Worm (Caenorhabditis elegans) whole organism, mixed stage, embryonic: ENCODE measurements around the gene grl-31.

Experiments
- M03D4.4 ChIP-seq: sonication (generic microtip); optimal IDR thresholded peaks from 2 replicates; lab custom pipeline; 2017; ENCODE audit warnings: mild to moderate bottlenecking, missing genetic modification characterization, missing compliant biosample characterization
- bed-3 ChIP-seq: fragments of 200-800 bp; sonication (Bioruptor generic); optimal IDR thresholded peaks from 3 replicates; lab custom pipeline; 2018; ENCODE audit warnings: mild to moderate bottlenecking, missing genetic modification characterization, moderate library complexity, missing compliant biosample characterization
- ceh-39 ChIP-seq: fragments of 150-350 bp; optimal IDR thresholded peaks from 2 replicates; lab custom pipeline; 2014; ENCODE audit warnings: missing biosample characterization, missing genetic modification characterization
- ceh-83 ChIP-seq: fragments of 200-800 bp; sonication (Bioruptor generic); optimal IDR thresholded peaks from 2 replicates; lab custom pipeline; 2018; ENCODE audit warnings: mild to moderate bottlenecking, missing genetic modification characterization, missing compliant biosample characterization
- ces-1 ChIP-seq: fragments of 150-350 bp; optimal IDR thresholded peaks from 2 replicates; lab custom pipeline; 2014; ENCODE audit warnings: missing biosample characterization, missing genetic modification reagents, missing genetic modification characterization
- cnd-1 ChIP-seq: fragments of 200-800 bp; sonication (Bioruptor generic); optimal IDR thresholded peaks from 2 replicates; lab custom pipeline; 2018; ENCODE audit warnings: mild to moderate bottlenecking, missing genetic modification characterization, missing compliant biosample characterization
- drap-1 ChIP-seq: fragments of 200-800 bp; sonication (Bioruptor generic); optimal IDR thresholded peaks from 3 replicates; lab custom pipeline; 2018; ENCODE audit warnings: mild to moderate bottlenecking, missing genetic modification characterization, missing compliant biosample characterization
- elt-1 ChIP-seq: sonication (generic microtip); optimal IDR thresholded peaks from 2 replicates; lab custom pipeline; 2017; ENCODE audit warnings: missing genetic modification characterization, mild to moderate bottlenecking, missing compliant biosample characterization, antibody characterized with exemption, moderate library complexity, borderline replicate concordance; ENCODE audit not compliant: insufficient read depth
- elt-3 ChIP-seq: fragments of 150-350 bp; optimal IDR thresholded peaks from 2 replicates; lab custom pipeline; 2014; ENCODE audit warnings: missing biosample characterization, missing genetic modification characterization
- flh-1 ChIP-seq: fragments of 200-800 bp; sonication (Bioruptor generic); optimal IDR thresholded peaks from 2 replicates; lab custom pipeline; 2018; ENCODE audit warnings: mild to moderate bottlenecking, missing genetic modification characterization, moderate library complexity, missing compliant biosample characterization
- ham-2 ChIP-seq: fragments of 200-800 bp; sonication (Bioruptor generic); optimal IDR thresholded peaks from 2 replicates; lab custom pipeline; 2018; ENCODE audit warnings: mild to moderate bottlenecking, missing genetic modification characterization, missing compliant biosample characterization
- hlh-1 ChIP-seq: fragments of 150-350 bp; optimal IDR thresholded peaks from 2 replicates; lab custom pipeline; 2014; ENCODE audit warnings: missing biosample characterization, missing genetic modification reagents, missing genetic modification characterization
- lin-13 ChIP-seq: fragments of 150-350 bp; optimal IDR thresholded peaks from 2 replicates; lab custom pipeline; 2014; ENCODE audit warnings: missing biosample characterization, missing genetic modification characterization
- lin-32 ChIP-seq: fragments of 200-800 bp; sonication (Bioruptor generic); optimal IDR thresholded peaks from 2 replicates; lab custom pipeline; 2018; ENCODE audit warnings: mild to moderate bottlenecking, missing genetic modification characterization, missing compliant biosample characterization
- lsy-2 ChIP-seq: fragments of 150-350 bp; optimal IDR thresholded peaks from 2 replicates; lab custom pipeline; 2014; ENCODE audit warnings: missing biosample characterization, missing genetic modification characterization
- mab-5 ChIP-seq: fragments of 150-350 bp; optimal IDR thresholded peaks from 2 replicates; lab custom pipeline; 2014; ENCODE audit warnings: missing biosample characterization, missing genetic modification characterization
- mep-1 ChIP-seq: fragments of 150-350 bp; optimal IDR thresholded peaks from 2 replicates; lab custom pipeline; 2017; ENCODE audit warnings: missing biosample characterization, missing genetic modification reagents, missing genetic modification characterization, inconsistent platforms
- nhr-12 ChIP-seq: fragments of 150-350 bp; optimal IDR thresholded peaks from 2 replicates; lab custom pipeline; 2014; ENCODE audit warnings: missing biosample characterization, missing genetic modification characterization
- nhr-2 ChIP-seq: fragments of 150-350 bp; optimal IDR thresholded peaks from 2 replicates; lab custom pipeline; 2014; ENCODE audit warnings: missing biosample characterization, missing genetic modification characterization
- nhr-237 ChIP-seq: fragments of 150-350 bp; optimal IDR thresholded peaks from 2 replicates; lab custom pipeline; 2014; ENCODE audit warnings: missing biosample characterization, missing genetic modification characterization
- nhr-28 ChIP-seq: fragments of 150-350 bp; optimal IDR thresholded peaks from 2 replicates; lab custom pipeline; 2014; ENCODE audit warnings: missing biosample characterization, missing genetic modification characterization
- nhr-76 ChIP-seq: sonication (generic microtip); optimal IDR thresholded peaks from 2 replicates; lab custom pipeline; 2017; ENCODE audit warnings: missing biosample characterization, missing genetic modification characterization
- sem-2 ChIP-seq: fragments of 200-800 bp; sonication (Bioruptor generic); optimal IDR thresholded peaks from 2 replicates; lab custom pipeline; 2018; ENCODE audit warnings: mild to moderate bottlenecking, missing genetic modification characterization, missing compliant biosample characterization
- snpc-4 ChIP-seq: fragments of 150-350 bp; optimal IDR thresholded peaks from 2 replicates; lab custom pipeline; 2014; ENCODE audit warnings: missing biosample characterization, missing genetic modification characterization
- sptf-1 ChIP-seq: sonication (generic microtip); optimal IDR thresholded peaks from 2 replicates; lab custom pipeline; 2017; ENCODE audit warnings: mild to moderate bottlenecking, missing genetic modification characterization, moderate library complexity, missing compliant biosample characterization
- tbx-8 ChIP-seq: fragments of 200-800 bp; sonication (Bioruptor generic); optimal IDR thresholded peaks from 2 replicates; lab custom pipeline; 2018; ENCODE audit warnings: mild to moderate bottlenecking, missing genetic modification characterization, moderate library complexity, missing compliant biosample characterization
- unc-120 ChIP-seq: sonication (generic microtip); optimal IDR thresholded peaks from 2 replicates; lab custom pipeline; 2017; ENCODE audit warnings: missing genetic modification characterization, missing compliant biosample characterization; ENCODE audit not compliant: poor library complexity, severe bottlenecking
- unc-62 ChIP-seq: fragments of 150-350 bp; optimal IDR thresholded peaks from 2 replicates; lab custom pipeline; 2014; ENCODE audit warnings: missing biosample characterization, missing genetic modification reagents, missing genetic modification characterization
- zip-8 ChIP-seq: fragments of 150-350 bp; optimal IDR thresholded peaks from 2 replicates; lab custom pipeline; 2014; ENCODE audit warnings: missing biosample characterization, missing genetic modification characterization
- ztf-11 ChIP-seq: fragments of 150-350 bp; optimal IDR thresholded peaks from 2 replicates; lab custom pipeline; 2014; ENCODE audit warnings: missing biosample characterization, missing genetic modification characterization

Gene grl-31

DNA sequence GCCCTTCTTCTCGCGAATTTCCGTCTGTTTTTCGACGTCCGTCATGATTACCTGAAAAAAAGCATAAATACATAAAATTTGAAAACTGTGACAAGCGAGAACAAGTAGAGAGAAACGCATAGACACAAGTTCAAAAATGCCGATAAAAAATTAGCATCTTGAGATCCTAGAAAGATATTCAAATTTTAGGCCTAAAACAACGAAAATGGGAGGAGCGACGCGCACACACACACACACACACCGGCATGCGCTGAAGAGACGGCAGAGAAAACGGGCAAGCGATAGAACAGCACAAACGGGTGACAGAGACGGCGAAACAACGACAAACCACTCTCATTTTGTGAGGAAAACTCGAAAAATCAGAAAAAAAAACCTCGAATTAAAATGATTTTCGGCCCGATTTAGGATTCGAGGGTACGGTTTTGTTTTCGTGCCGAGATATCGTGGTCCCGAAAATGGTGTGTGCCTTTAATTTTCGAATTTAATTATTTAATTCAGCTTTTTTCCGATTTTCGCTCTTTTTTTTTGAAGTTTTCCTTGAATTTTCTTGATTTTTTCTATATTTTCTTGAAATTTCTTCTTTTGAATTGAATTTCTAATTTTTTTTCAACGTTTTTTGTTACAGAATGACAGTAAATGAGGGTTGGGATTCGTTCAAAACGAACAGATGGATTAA, 28.6 kb upstream of the grl-31 start, which contains the start of the genes rpl-11.1 and T22F3.2:
rpl-11.1 (minus strand) TSS at position 51 of the 676 bp plus-strand sequence.
T22F3.2 (plus strand) TSS at position 626 of the 676 bp plus-strand sequence.
- TF ChIP-seq ces-1 (GFP tag; lab: Kevin White, UChicago) (no peak), ceh-83 (GFP tag; lab: Kevin White, UChicago) (no peak), nhr-237 (tag; lab: Kevin White, UChicago) (no peak), lin-32 (GFP tag; lab: Kevin White, UChicago) (no peak), lsy-2 (tag; lab: Kevin White, UChicago) (no peak), ztf-11 (no peak), mab-5 (tag; lab: Kevin White, UChicago) (no peak), lin-13 (tag; lab: Kevin White, UChicago) (no peak), nhr-76 (no peak), tbx-8 (GFP tag; lab: Kevin White, UChicago) (no peak), mep-1 (tag; lab: Kevin White, UChicago) (no peak), drap-1 (no peak)
- TF ChIP-seq, all 35 proteins: peak for 0

DNA sequence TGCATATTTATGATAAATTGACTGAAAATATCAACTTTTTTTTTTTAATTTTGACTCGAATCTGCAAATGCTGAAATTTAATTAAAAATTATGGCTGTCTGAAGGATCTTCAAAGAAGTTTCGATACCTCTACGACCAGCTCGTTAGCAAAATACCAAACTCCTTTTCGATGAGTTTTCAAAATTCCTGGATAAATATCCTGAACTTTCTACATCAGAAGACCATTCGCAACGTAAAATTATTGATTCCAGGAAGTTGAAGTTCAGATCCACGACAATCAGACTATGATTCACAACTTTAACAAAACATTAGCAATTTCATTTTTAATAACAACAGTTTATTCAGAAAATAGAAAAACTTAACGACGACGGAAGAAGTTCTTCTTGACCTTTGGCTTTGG, 27.4 kb upstream of the grl-31 start:
- TF ChIP-seq mep-1 (tag; lab: Kevin White, UChicago) = no peak
- no peak for TF ChIP-seq snpc-4
- TF ChIP-seq ztf-11 = no peak
- TF ChIP-seq elt-3 (tag; lab: Kevin White, UChicago) = no peak
- TF ChIP-seq M03D4.4 (tag; lab: Kevin White, UChicago) = no peak
- no peak for TF ChIP-seq sem-2 (GFP tag; lab: Kevin White, UChicago)
- TF ChIP-seq nhr-12 (tag; lab: Kevin White, UChicago) = no peak
- no peak for TF ChIP-seq nhr-2 (tag; lab: Kevin White, UChicago)
- TF ChIP-seq elt-1 (tag; lab: Kevin White, UChicago) = no peak
- no peak for TF ChIP-seq nhr-237 (tag; lab: Kevin White, UChicago)
- TF ChIP-seq sptf-1 (tag; lab: Kevin White, UChicago) = no peak
- TF ChIP-seq bed-3 = no peak
- no peak for TF ChIP-seq nhr-76
- no peak for TF ChIP-seq ceh-39 (tag; lab: Kevin White, UChicago)
- no peak for TF ChIP-seq mab-5 (tag; lab: Kevin White, UChicago)
- no peak for TF ChIP-seq hlh-1 (tag; lab: Kevin White, UChicago)
- TF ChIP-seq tbx-8 (GFP tag; lab: Kevin White, UChicago) = no peak

DNA sequence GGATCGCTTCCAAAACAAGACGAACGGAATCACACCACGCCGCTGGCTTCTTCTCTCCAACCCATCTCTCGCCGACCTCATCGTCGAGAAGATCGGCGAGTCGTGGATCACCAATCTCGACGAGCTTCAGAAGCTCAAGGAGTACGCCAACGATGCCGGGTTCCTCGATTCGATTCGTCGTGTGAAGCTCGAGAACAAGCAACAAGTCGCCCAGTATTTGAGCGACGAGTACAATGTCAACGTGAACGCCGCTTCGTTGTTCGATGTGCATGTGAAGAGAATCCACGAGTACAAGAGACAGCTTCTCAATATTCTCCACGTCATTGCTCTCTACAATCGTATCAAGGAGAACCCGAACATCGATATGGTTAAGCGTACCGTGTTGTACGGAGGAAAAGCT, 26.0 kb upstream of the grl-31 start:
- TF ChIP-seq nhr-28 (tag; lab: Kevin White, UChicago) (no peak), ham-2 (GFP tag; lab: Kevin White, UChicago) (no peak), sem-2 (GFP tag; lab: Kevin White, UChicago) (no peak), unc-120 (no peak), ceh-39 (tag; lab: Kevin White, UChicago) (no peak), mab-5 (tag; lab: Kevin White, UChicago) (no peak), sptf-1 (tag; lab: Kevin White, UChicago) (no peak), zip-8 (tag; lab: Kevin White, UChicago) (no peak), nhr-2 (tag; lab: Kevin White, UChicago) (no peak), nhr-12 (tag; lab: Kevin White, UChicago) (no peak)

DNA sequence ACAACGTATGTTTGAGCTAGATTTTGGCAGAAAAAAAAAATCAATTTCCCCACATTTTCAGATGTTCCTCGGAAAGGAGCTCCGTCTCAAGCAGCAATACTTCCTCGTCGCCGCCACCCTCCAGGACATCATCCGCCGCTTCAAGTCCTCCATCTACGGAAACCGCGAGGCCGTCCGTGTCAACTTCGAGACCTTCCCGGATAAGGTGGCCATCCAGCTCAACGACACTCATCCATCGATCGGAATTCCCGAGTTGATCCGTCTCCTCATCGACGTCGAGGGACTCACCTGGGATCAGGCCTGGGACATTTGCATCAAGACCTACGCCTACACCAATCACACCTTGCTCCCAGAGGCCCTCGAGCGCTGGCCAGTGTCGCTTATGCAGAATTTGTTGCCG, 25.1 kb upstream of the grl-31 start:
- no peak for TF ChIP-seq unc-62
- no peak for TF ChIP-seq hlh-1 (tag; lab: Kevin White, UChicago)
- no peak for TF ChIP-seq ztf-11
- no peak for TF ChIP-seq snpc-4
- no peak for TF ChIP-seq flh-1 (GFP tag; lab: Kevin White, UChicago)
- TF ChIP-seq unc-120 = no peak

DNA sequence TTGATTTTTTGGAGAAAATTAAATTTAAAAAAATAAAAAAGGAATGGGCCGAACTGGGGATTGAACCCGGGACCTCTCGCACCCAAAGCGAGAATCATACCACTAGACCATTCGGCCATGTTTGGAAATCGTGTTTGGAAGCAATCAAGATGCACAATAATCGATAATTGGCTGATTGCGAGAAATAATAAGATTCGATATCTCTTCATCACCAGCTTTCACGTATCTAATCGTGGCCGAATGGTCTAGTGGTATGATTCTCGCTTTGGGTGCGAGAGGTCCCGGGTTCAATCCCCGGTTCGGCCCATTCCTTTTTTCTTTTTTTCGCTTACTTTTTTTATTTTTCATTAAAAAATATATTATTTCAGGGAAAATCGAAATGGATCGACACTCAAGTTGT, 24.5 kb upstream of the grl-31 start:
- TF ChIP-seq elt-1 (tag; lab: Kevin White, UChicago) (no peak), nhr-2 (tag; lab: Kevin White, UChicago) (no peak), cnd-1 (no peak), ztf-11 (no peak)
